Fruit fly (Drosophila melanogaster): ENCODE data around the gene CG11109.

Gene CG11109

dm6 chr3L:22909914-22910541 is 38.0 kb downstream of the CG11109 start, which contains the start of gene CG12768:
TSS of gene CG12768 (plus strand) at chr3L:22910491.
- TF ChIP-seq pdm3 (GFP tag; optimal IDR thresholded peaks at IDR 0.05), result peak; percentile 30
- TF ChIP-seq CG10669 (GFP tag; optimal IDR thresholded peaks at IDR 0.05), result peak; percentile 49
- peak; percentile 57 for TF ChIP-seq Ets96B (tag; optimal IDR thresholded peaks at IDR 0.05)
- TF ChIP-seq CG31627 (GFP tag; optimal IDR thresholded peaks at IDR 0.05), result no peak
- no peak for TF ChIP-seq Hr38 (GFP tag; optimal IDR thresholded peaks at IDR 0.05)
- TF ChIP-seq achi (GFP tag; optimal IDR thresholded peaks at IDR 0.05), result peak; percentile 37
- peak; percentile 49 for TF ChIP-seq CG34406 (GFP tag; optimal IDR thresholded peaks at IDR 0.05)
- TF ChIP-seq Hr39 (GFP tag; optimal IDR thresholded peaks at IDR 0.05), result peak; percentile 27
- TF ChIP-seq Sox14 (GFP tag; optimal IDR thresholded peaks at IDR 0.05), result peak; percentile 4
- peak; percentile 16 for TF ChIP-seq topi (GFP tag; optimal IDR thresholded peaks at IDR 0.05)
- peak; percentile 17 for TF ChIP-seq CG3919 (GFP tag; optimal IDR thresholded peaks at IDR 0.05)
- TF ChIP-seq CG32006 (GFP tag; optimal IDR thresholded peaks at IDR 0.05), result peak; percentile 78
- TF ChIP-seq cyc (GFP tag; optimal IDR thresholded peaks at IDR 0.05), result no peak
- TF ChIP-seq OdsH (GFP tag; optimal IDR thresholded peaks at IDR 0.05), result peak; percentile 29
- peak; percentile 65 for TF ChIP-seq CG3032 (tag; optimal IDR thresholded peaks at IDR 0.05)
- TF ChIP-seq Sox15 (GFP tag; optimal IDR thresholded peaks at IDR 0.05), result peak; percentile 3
- TF ChIP-seq eg (GFP tag; IDR thresholded peaks at IDR 0.05), result 0 out of 3 replicates have a peak, but pooled peaks have one; percentile 34
- TF ChIP-seq CG8632 (GFP tag; optimal IDR thresholded peaks at IDR 0.05), result peak; percentile 37
- TF ChIP-seq CG6276 (GFP tag; optimal IDR thresholded peaks at IDR 0.05), result peak; percentile 45
- no peak for TF ChIP-seq CG6163 (GFP tag; IDR thresholded peaks at IDR 0.05)
- TF ChIP-seq salr (GFP tag; optimal IDR thresholded peaks at IDR 0.05), result peak in 1 of 2 experiments; percentile 48
- TF ChIP-seq CG11762 (GFP tag; optimal IDR thresholded peaks at IDR 0.05; ENCODE audit: insufficient read depth), result no peak
- no peak for TF ChIP-seq CG11902 (GFP tag; optimal IDR thresholded peaks at IDR 0.05)
- TF ChIP-seq ss (GFP tag; optimal IDR thresholded peaks at IDR 0.05), result peak; percentile 37 to 55
- TF ChIP-seq Eip75B (GFP tag; optimal IDR thresholded peaks at IDR 0.05), result no peak
- peak; percentile 54 for TF ChIP-seq CG4318 (GFP tag; optimal IDR thresholded peaks at IDR 0.05)
- peak; percentile 67 for TF ChIP-seq spab (GFP tag; optimal IDR thresholded peaks at IDR 0.05)
- peak; percentile 41 for TF ChIP-seq esn (GFP tag; optimal IDR thresholded peaks at IDR 0.05)
- TF ChIP-seq lz (GFP tag; optimal IDR thresholded peaks at IDR 0.05), result peak; percentile 13
- no peak for TF ChIP-seq dac (GFP tag; optimal IDR thresholded peaks at IDR 0.05)
- peak; percentile 58 for TF ChIP-seq CG6808 (GFP tag; optimal IDR thresholded peaks at IDR 0.05)
- TF ChIP-seq CG1621 (tag; optimal IDR thresholded peaks at IDR 0.05), result peak; percentile 15
- TF ChIP-seq CG6792 (GFP tag; optimal IDR thresholded peaks at IDR 0.05), result no peak
- peak; percentile 31 for TF ChIP-seq fd59A (GFP tag; optimal IDR thresholded peaks at IDR 0.05)
- peak; percentile 7 for TF ChIP-seq Met (GFP tag; optimal IDR thresholded peaks at IDR 0.05)
- TF ChIP-seq CG16779 (tag; optimal IDR thresholded peaks at IDR 0.05), result peak; percentile 47
- peak; percentile 18 for TF ChIP-seq Blimp-1 (GFP tag; optimal IDR thresholded peaks at IDR 0.05)
- TF ChIP-seq CG10631 (GFP tag; optimal IDR thresholded peaks at IDR 0.05), result peak; percentile 61
- TF ChIP-seq Smox (GFP tag; optimal IDR thresholded peaks at IDR 0.05), result no peak
- peak; percentile 70 for TF ChIP-seq svp (GFP tag)
- TF ChIP-seq CG11294 (GFP tag; IDR thresholded peaks at IDR 0.05), result no peak
- TF ChIP-seq dsx (GFP tag; optimal IDR thresholded peaks at IDR 0.05; ENCODE audit: poor library complexity, severe bottlenecking), result peak; percentile 45
- peak; percentile 4 for TF ChIP-seq acj6 (GFP tag; optimal IDR thresholded peaks at IDR 0.05)
- no peak for TF ChIP-seq CG15336 (GFP tag; IDR thresholded peaks at IDR 0.05)
- TF ChIP-seq Hr4 (GFP tag; optimal IDR thresholded peaks at IDR 0.05), result no peak
- TF ChIP-seq Eip78C (GFP tag), result peak; percentile 41
